Worm (Caenorhabditis elegans) whole organism, L1 larva: ENCODE data around the gene cat-4.

Experiments used
- aha-1 ChIP-seq: fragments of 150-350 bp; optimal IDR thresholded peaks from 2 replicates; lab custom pipeline; 2014; ENCODE audit warnings: missing biosample characterization, missing genetic modification characterization
- ama-1 ChIP-seq: fragments of 150-350 bp; optimal IDR thresholded peaks from 2 replicates; lab custom pipeline; 2014
- ceh-63 ChIP-seq: fragments of 200-800 bp; sonication (Bioruptor generic); optimal IDR thresholded peaks from 2 replicates; lab custom pipeline; 2018; ENCODE audit warnings: mild to moderate bottlenecking, missing genetic modification characterization, missing compliant biosample characterization
- efl-1 ChIP-seq, 4 experiments: fragments of 150-350 bp; optimal IDR thresholded peaks in 3 of 4; peaks in 1 of 4; 1 replicate in 1 of 4; 2 replicates in 3 of 4; lab custom pipeline; 2014; ENCODE audit warnings: missing biosample characterization in 2 of 4, missing genetic modification characterization in 2 of 4, missing genetic modification reagents in 2 of 4
- fkh-10 ChIP-seq: sonication (generic microtip); optimal IDR thresholded peaks from 2 replicates; lab custom pipeline; 2017; ENCODE audit warnings: missing biosample characterization, missing genetic modification reagents, missing genetic modification characterization
- nhr-28 ChIP-seq: fragments of 150-350 bp; optimal IDR thresholded peaks from 2 replicates; lab custom pipeline; 2014; ENCODE audit warnings: missing biosample characterization, missing genetic modification characterization
- nhr-76 ChIP-seq: sonication (generic microtip); optimal IDR thresholded peaks from 2 replicates; lab custom pipeline; 2017; ENCODE audit warnings: missing biosample characterization, missing genetic modification characterization
- nhr-85 ChIP-seq: sonication (generic microtip); peaks from one replicate; lab custom pipeline; 2016; ENCODE audit warnings: missing genetic modification characterization, inconsistent platforms, missing compliant biosample characterization
- snpc-4 ChIP-seq: fragments of 150-350 bp; optimal IDR thresholded peaks from 2 replicates; lab custom pipeline; 2014; ENCODE audit warnings: missing biosample characterization, missing genetic modification characterization
- tlp-1 ChIP-seq: fragments of 150-350 bp; optimal IDR thresholded peaks from 2 replicates; lab custom pipeline; 2014; ENCODE audit warnings: missing biosample characterization, missing genetic modification characterization
- ztf-11 ChIP-seq, 2 experiments: sonication (generic microtip); optimal IDR thresholded peaks; 2 replicates each; lab custom pipeline; 2016 to 2017; ENCODE audit warnings: missing genetic modification characterization in 2 of 2, missing biosample characterization in 1 of 2, missing compliant biosample characterization in 1 of 2

DNA sequence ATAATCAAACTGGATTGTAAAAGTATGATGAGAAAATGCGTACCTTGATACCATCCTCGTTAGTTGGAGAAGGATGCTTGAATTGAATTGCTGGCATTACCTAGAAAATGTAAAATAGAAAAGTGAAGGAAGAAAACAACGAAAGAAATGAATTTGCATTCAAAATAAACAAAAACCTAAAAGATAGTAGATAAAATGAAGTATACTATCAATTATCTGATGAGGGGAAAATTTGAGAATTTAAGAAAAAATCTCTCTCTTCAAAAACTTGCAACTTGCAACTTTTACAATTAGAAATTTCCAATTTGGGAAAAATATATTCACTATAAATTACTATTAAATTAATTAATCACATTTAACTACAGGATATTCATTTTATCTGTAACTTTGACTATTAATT is 30.1 kb downstream of the cat-4 start, which contains the start of gene T21C9.11:
- TF ChIP-seq ama-1 (no peak), nhr-28 (tag; lab: Kevin White, UChicago) (no peak), efl-1 (optimal IDR thresholded peaks at IDR 0.05; lab: Kevin White, UChicago) (no peak), efl-1 (GFP tag; optimal IDR thresholded peaks at IDR 0.05 in 1 of 2; lab: Kevin White, UChicago) (no peak), ztf-11 (tag; optimal IDR thresholded peaks at IDR 0.05; lab: Kevin White, UChicago) (no peak), aha-1 (tag; lab: Kevin White, UChicago) (no peak), ceh-63 (GFP tag; lab: Kevin White, UChicago) (no peak), tlp-1 (tag; lab: Kevin White, UChicago) (no peak), fkh-10 (GFP tag; lab: Kevin White, UChicago) (no peak), snpc-4 (no peak), nhr-85 (tag; lab: Kevin White, UChicago) (no peak), nhr-76 (tag; lab: Kevin White, UChicago) (no peak)
